Fruit fly (Drosophila melanogaster) Kc167 (cell line): ENCODE measurements around the gene CG3104.

Experiments
- Myc ChIP-seq: fragments of >200 bp; optimal IDR thresholded peaks from 2 replicates; lab custom pipeline; 2017; ENCODE audit warnings: missing external identifiers
- Sin3A ChIP-seq: fragments of >200 bp; optimal IDR thresholded peaks from 2 replicates; lab custom pipeline; 2018; ENCODE audit warnings: missing external identifiers
- h ChIP-seq: fragments of >200 bp; optimal IDR thresholded peaks from 3 replicates; lab custom pipeline; 2018; ENCODE audit warnings: missing external identifiers
- insv ChIP-seq: fragments of >200 bp; optimal IDR thresholded peaks from 3 replicates; lab custom pipeline; 2018; ENCODE audit warnings: missing external identifiers
- psq ChIP-seq: fragments of >200 bp; optimal IDR thresholded peaks from 2 replicates; lab custom pipeline; 2017; ENCODE audit warnings: missing external identifiers
- ttk ChIP-seq: sonication (Bioruptor generic); optimal IDR thresholded peaks from 2 replicates; lab custom pipeline; 2017; ENCODE audit warnings: missing external identifiers

DNA sequence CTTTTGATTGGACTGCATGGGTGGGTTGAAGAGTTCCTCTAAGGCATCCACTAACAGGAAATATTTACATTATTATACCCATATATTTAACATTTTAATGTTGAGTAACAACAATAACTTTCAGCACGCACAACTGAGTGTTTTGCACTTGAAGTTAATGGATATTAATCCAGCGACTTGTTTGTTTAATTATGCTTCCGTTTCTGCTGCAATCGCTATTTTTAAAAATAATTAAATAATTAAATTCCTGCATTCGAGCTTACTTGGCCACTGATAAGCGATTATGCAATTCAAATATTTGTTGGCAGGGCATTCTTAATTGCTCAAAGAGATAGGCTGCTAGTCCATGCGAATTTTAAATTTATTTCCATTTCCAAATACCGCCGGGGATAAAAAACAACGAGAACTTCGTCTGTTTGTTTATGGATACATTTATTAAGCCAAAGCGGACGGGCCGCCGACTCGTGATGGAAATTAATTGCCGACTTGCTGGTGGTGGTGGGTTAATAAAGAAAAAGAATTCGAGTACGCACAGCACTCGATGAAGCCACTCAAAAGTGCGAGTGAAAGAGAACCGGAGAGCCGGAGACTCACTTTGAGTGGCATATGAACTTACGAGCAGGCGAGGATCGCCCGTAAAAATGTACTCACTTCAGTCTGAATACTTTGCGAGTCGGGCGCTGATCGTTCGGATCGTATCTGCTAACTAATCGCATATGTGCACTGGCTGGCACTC is 6.5 kb upstream of the CG3104 start:
- TF ChIP-seq insv (lab: Kevin White, UChicago), result no peak
- no peak for TF ChIP-seq psq (lab: Kevin White, UChicago)
- TF ChIP-seq ttk (lab: Kevin White, UChicago), result no peak
- no peak for TF ChIP-seq Myc
- TF ChIP-seq h (lab: Kevin White, UChicago), result no peak
- no peak for TF ChIP-seq Sin3A
